Worm (Caenorhabditis elegans) whole organism, L2 larva: ENCODE measurements around the gene F12F6.7.

Experiments
- F13H6.1 ChIP-seq: sonication (generic microtip); optimal IDR thresholded peaks from 2 replicates; lab custom pipeline; 2016; ENCODE audit warnings: missing genetic modification characterization, missing compliant biosample characterization
- ama-1 ChIP-seq: fragments of 150-350 bp; optimal IDR thresholded peaks from 2 replicates; lab custom pipeline; 2018; ENCODE audit warnings: inconsistent platforms
- blmp-1 ChIP-seq: sonication (generic microtip); optimal IDR thresholded peaks from 2 replicates; lab custom pipeline; 2017; ENCODE audit warnings: missing genetic modification characterization, mild to moderate bottlenecking, missing compliant biosample characterization, antibody characterized with exemption, moderate library complexity; ENCODE audit not compliant: insufficient read depth
- ceh-16 ChIP-seq: fragments of 150-350 bp; optimal IDR thresholded peaks from 2 replicates; lab custom pipeline; 2014; ENCODE audit warnings: missing biosample characterization, missing genetic modification characterization
- egl-27 ChIP-seq: sonication (generic microtip); optimal IDR thresholded peaks from 3 replicates; lab custom pipeline; 2017; ENCODE audit warnings: missing biosample characterization, missing genetic modification reagents, missing genetic modification characterization
- nhr-10 ChIP-seq: sonication (generic microtip); optimal IDR thresholded peaks from 2 replicates; lab custom pipeline; 2017; ENCODE audit warnings: missing biosample characterization, missing genetic modification characterization
- nhr-129 ChIP-seq: fragments of 150-350 bp; optimal IDR thresholded peaks from 2 replicates; lab custom pipeline; 2014; ENCODE audit warnings: missing biosample characterization, missing genetic modification characterization
- nhr-23 ChIP-seq: fragments of 150-350 bp; optimal IDR thresholded peaks from 2 replicates; lab custom pipeline; 2014; ENCODE audit warnings: missing biosample characterization, missing genetic modification reagents, missing genetic modification characterization
- peb-1 ChIP-seq: fragments of 150-350 bp; optimal IDR thresholded peaks from 2 replicates; lab custom pipeline; 2014; ENCODE audit warnings: missing biosample characterization, missing genetic modification characterization
- snpc-4 ChIP-seq: fragments of 150-350 bp; optimal IDR thresholded peaks from 2 replicates; lab custom pipeline; 2014; ENCODE audit warnings: missing biosample characterization, missing genetic modification characterization
- unc-55 ChIP-seq: fragments of 150-350 bp; sonication (generic microtip); optimal IDR thresholded peaks from 3 replicates; lab custom pipeline; 2014; ENCODE audit warnings: missing biosample characterization, missing genetic modification reagents, missing genetic modification characterization
- unc-62 ChIP-seq: fragments of 150-350 bp; optimal IDR thresholded peaks from 2 replicates; lab custom pipeline; 2014; ENCODE audit warnings: missing biosample characterization, missing genetic modification reagents, missing genetic modification characterization
- ztf-11 ChIP-seq: sonication (generic microtip); optimal IDR thresholded peaks from 2 replicates; lab custom pipeline; 2017; ENCODE audit warnings: missing biosample characterization, missing genetic modification characterization

ce11 chrIV:11592165-11592564, 30.5 kb upstream of the F12F6.7 start, which contains the start of gene spe-36:
- no peak for TF ChIP-seq peb-1 (tag; lab: Kevin White, UChicago)
- no peak for TF ChIP-seq blmp-1
- no peak for TF ChIP-seq snpc-4
- no peak for TF ChIP-seq F13H6.1
- no peak for TF ChIP-seq unc-62 (GFP tag; lab: Kevin White, UChicago)
- TF ChIP-seq ztf-11 (tag; lab: Kevin White, UChicago) = no peak
- no peak for TF ChIP-seq ama-1 (lab: Kevin White, UChicago)
- TF ChIP-seq unc-55 (GFP tag; lab: Kevin White, UChicago) = no peak
- TF ChIP-seq nhr-129 (tag; lab: Kevin White, UChicago) = no peak
- TF ChIP-seq ceh-16 (tag; lab: Kevin White, UChicago) = no peak
- TF ChIP-seq nhr-10 = no peak
- no peak for TF ChIP-seq egl-27 (tag; lab: Kevin White, UChicago)
- TF ChIP-seq nhr-23 = no peak
